Fruit fly (Drosophila melanogaster) whole organism, wandering third instar larva: Measurements from ENCODE around the gene Art9.
A peak's percentile ranks its signal among the peaks of the same experiment; 100 is the strongest.

Experiments
- Abd-B ChIP-seq: fragments of >200 bp; optimal IDR thresholded peaks from 2 replicates; lab custom pipeline; 2017; ENCODE audit warnings: missing biosample characterization, missing genetic modification characterization
- CG9705 ChIP-seq: fragments of 200-800 bp; sonication (Bioruptor generic); optimal IDR thresholded peaks from 2 replicates; lab custom pipeline; 2018; ENCODE audit warnings: missing biosample characterization, mild to moderate bottlenecking, missing genetic modification characterization
- Jra ChIP-seq: sonication (Bioruptor generic); optimal IDR thresholded peaks from 2 replicates; lab custom pipeline; 2016; ENCODE audit warnings: missing biosample characterization, missing genetic modification characterization
- N ChIP-seq: fragments of >200 bp; optimal IDR thresholded peaks from 2 replicates; lab custom pipeline; 2018; ENCODE audit warnings: missing biosample characterization, missing external identifiers, missing genetic modification characterization
- ey ChIP-seq: fragments of 200-800 bp; sonication (Bioruptor generic); optimal IDR thresholded peaks from 2 replicates; lab custom pipeline; 2016; ENCODE audit warnings: missing biosample characterization, missing genetic modification characterization

DNA sequence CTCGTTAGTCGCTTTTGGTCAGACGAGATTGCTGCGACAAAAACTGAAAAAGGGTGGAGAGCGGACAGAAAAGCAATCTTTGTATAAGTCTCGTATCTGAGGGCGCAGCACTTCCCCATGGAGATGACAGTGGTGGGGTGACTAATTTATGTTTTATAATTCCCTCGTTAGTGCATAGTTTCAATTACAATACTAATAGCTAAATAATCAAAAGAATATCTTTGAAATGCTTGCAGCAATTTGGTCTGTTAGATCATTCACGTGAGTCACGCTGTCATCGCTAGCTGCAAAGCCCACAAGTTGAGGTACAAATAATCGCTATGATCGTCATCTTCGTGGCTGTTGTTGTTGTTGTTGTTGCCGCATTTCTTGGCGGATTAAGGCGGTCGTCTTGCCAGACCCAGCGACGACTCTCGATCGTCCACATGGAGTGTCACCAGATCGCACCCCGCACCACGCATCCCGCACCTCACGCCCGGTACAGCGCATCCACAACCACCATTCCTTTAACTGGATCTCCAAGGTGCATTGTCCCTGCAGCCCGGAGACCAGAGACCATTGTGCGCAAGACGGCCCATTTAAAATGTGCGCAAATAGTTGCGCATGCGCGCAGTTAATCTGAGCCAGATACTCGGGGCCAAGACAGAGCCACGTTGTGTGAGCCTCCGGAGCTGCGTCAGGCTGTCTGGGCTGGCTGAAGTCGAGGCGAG, 21.3 kb downstream of the Art9 start:
- TF ChIP-seq CG9705 (GFP tag; lab: Kevin White, UChicago), result peak; percentile 83
- peak; percentile 87 for TF ChIP-seq ey (GFP tag; lab: Kevin White, UChicago)
- TF ChIP-seq Abd-B (GFP tag; lab: Kevin White, UChicago), result no peak
- no peak for TF ChIP-seq N (GFP tag; lab: Kevin White, UChicago)
- TF ChIP-seq Jra (GFP tag; lab: Kevin White, UChicago), result peak; percentile 31
